Fruit fly (Drosophila melanogaster) whole organism, embryonic: ENCODE data around the gene gce.

Source experiments
- Abd-B ChIP-seq: fragments of 200-800 bp; sonication (Bioruptor generic); optimal IDR thresholded peaks from 2 replicates; lab custom pipeline; 2018; ENCODE audit warnings: missing biosample characterization, mild to moderate bottlenecking, missing genetic modification characterization, moderate library complexity
- Antp ChIP-seq: fragments of 200-800 bp; sonication (Bioruptor generic); optimal IDR thresholded peaks from 3 replicates; lab custom pipeline; 2016; ENCODE audit warnings: missing biosample characterization, missing genetic modification characterization
- BtbVII ChIP-seq: fragments of 200-800 bp; sonication (Bioruptor generic); optimal IDR thresholded peaks from 3 replicates; lab custom pipeline; 2017; ENCODE audit warnings: missing biosample characterization, mild to moderate bottlenecking, missing genetic modification characterization
- CG10431 ChIP-seq: fragments of 200-800 bp; sonication (Bioruptor generic); optimal IDR thresholded peaks from 3 replicates; lab custom pipeline; 2018; ENCODE audit warnings: missing biosample characterization, mild to moderate bottlenecking, missing genetic modification characterization
- CG12155 ChIP-seq: fragments of 200-800 bp; sonication (Bioruptor generic); optimal IDR thresholded peaks from 3 replicates; lab custom pipeline; 2016; ENCODE audit warnings: missing biosample characterization, missing genetic modification characterization
- CG12219 ChIP-seq: fragments of 200-800 bp; sonication (Bioruptor generic); optimal IDR thresholded peaks from 3 replicates; lab custom pipeline; 2018; ENCODE audit warnings: missing biosample characterization, mild to moderate bottlenecking, missing genetic modification characterization
- CG12391 ChIP-seq: fragments of 200-800 bp; sonication (Bioruptor generic); optimal IDR thresholded peaks from 3 replicates; lab custom pipeline; 2018; ENCODE audit warnings: missing biosample characterization, mild to moderate bottlenecking, missing genetic modification characterization, moderate library complexity
- CG15269 ChIP-seq: fragments of 200-800 bp; sonication (Bioruptor generic); optimal IDR thresholded peaks from 2 replicates; lab custom pipeline; 2018; ENCODE audit warnings: missing biosample characterization, mild to moderate bottlenecking, missing genetic modification characterization, moderate library complexity
- CG17359 ChIP-seq: fragments of 200-800 bp; sonication (Bioruptor generic); optimal IDR thresholded peaks from 3 replicates; lab custom pipeline; 2018; ENCODE audit warnings: missing biosample characterization, mild to moderate bottlenecking, missing genetic modification characterization, moderate library complexity
- CG17385 ChIP-seq: fragments of 200-800 bp; sonication (Bioruptor generic); optimal IDR thresholded peaks from 3 replicates; lab custom pipeline; 2018; ENCODE audit warnings: missing biosample characterization, mild to moderate bottlenecking, missing genetic modification characterization
- CG18262 ChIP-seq: fragments of 200-800 bp; optimal IDR thresholded peaks from 3 replicates; lab custom pipeline; 2019; ENCODE audit warnings: missing biosample characterization, mild to moderate bottlenecking, missing genetic modification characterization, moderate library complexity
- CG2120 ChIP-seq: fragments of 200-800 bp; sonication (Bioruptor generic); optimal IDR thresholded peaks from 3 replicates; lab custom pipeline; 2016; ENCODE audit warnings: missing biosample characterization, missing genetic modification characterization
- CG3281 ChIP-seq: fragments of 200-800 bp; sonication (Bioruptor generic); optimal IDR thresholded peaks from 3 replicates; lab custom pipeline; 2017; ENCODE audit warnings: missing biosample characterization, mild to moderate bottlenecking, missing genetic modification characterization
- CG3407 ChIP-seq: fragments of 200-800 bp; sonication (Bioruptor generic); optimal IDR thresholded peaks from 2 replicates; lab custom pipeline; 2018; ENCODE audit warnings: missing biosample characterization, mild to moderate bottlenecking, missing genetic modification characterization
- CG3726 ChIP-seq: fragments of 200-800 bp; sonication (Bioruptor generic); IDR thresholded peaks from 3 replicates; pipeline ENCODE4, ENCODE4 v1.3.6; 2022; ENCODE audit warnings: missing biosample characterization, missing genetic modification characterization
- CG4404 ChIP-seq: fragments of 200-800 bp; sonication (Bioruptor generic); IDR thresholded peaks from 2 replicates; pipeline ENCODE4 v1.3.6; 2022; ENCODE audit warnings: missing biosample characterization, missing genetic modification characterization
- CG4707 ChIP-seq: fragments of 200-800 bp; sonication (Bioruptor generic); optimal IDR thresholded peaks from 2 replicates; lab custom pipeline; 2018; ENCODE audit warnings: missing biosample characterization, mild to moderate bottlenecking, missing genetic modification characterization, moderate library complexity
- CG5180 ChIP-seq: fragments of 200-800 bp; sonication (Bioruptor generic); optimal IDR thresholded peaks from 3 replicates; lab custom pipeline; 2017; ENCODE audit warnings: missing biosample characterization, missing genetic modification characterization, mild to moderate bottlenecking, moderate library complexity, missing genetic modification reagents
- CG5245 ChIP-seq: fragments of 200-800 bp; sonication (Bioruptor generic); optimal IDR thresholded peaks from 3 replicates; lab custom pipeline; 2016; ENCODE audit warnings: missing biosample characterization, missing genetic modification characterization
- CG6689 ChIP-seq: fragments of 200-800 bp; sonication (Bioruptor generic); IDR thresholded peaks from 2 replicates; pipeline ENCODE4 v1.3.6; 2022; ENCODE audit warnings: missing biosample characterization, missing genetic modification characterization
- CG7786 ChIP-seq: fragments of 200-800 bp; sonication (Bioruptor generic); optimal IDR thresholded peaks from 2 replicates; lab custom pipeline; 2016; ENCODE audit warnings: missing biosample characterization, missing genetic modification characterization
- CG7839 ChIP-seq: fragments of 200-800 bp; sonication (Bioruptor generic); optimal IDR thresholded peaks from 3 replicates; lab custom pipeline; 2018; ENCODE audit warnings: missing biosample characterization, mild to moderate bottlenecking, missing genetic modification characterization, moderate library complexity
- CG8388 ChIP-seq: fragments of 200-800 bp; sonication (Bioruptor generic); optimal IDR thresholded peaks from 2 replicates; lab custom pipeline; 2019; ENCODE audit warnings: missing biosample characterization, mild to moderate bottlenecking, missing genetic modification characterization, moderate library complexity
- CG8944 ChIP-seq: fragments of 200-800 bp; sonication (Bioruptor generic); optimal IDR thresholded peaks from 3 replicates; lab custom pipeline; 2016; ENCODE audit warnings: missing biosample characterization, missing genetic modification characterization
- ERR ChIP-seq: fragments of 200-800 bp; sonication (Bioruptor generic); optimal IDR thresholded peaks from 2 replicates; lab custom pipeline; 2016; ENCODE audit warnings: missing biosample characterization, missing genetic modification characterization
- Jarid2 ChIP-seq: fragments of 200-800 bp; sonication (Bioruptor generic); optimal IDR thresholded peaks from 3 replicates; lab custom pipeline; 2017; ENCODE audit warnings: mild to moderate bottlenecking, missing biosample characterization, missing genetic modification reagents, missing genetic modification characterization
- Lpt ChIP-seq: fragments of >200 bp; optimal IDR thresholded peaks from 2 replicates; lab custom pipeline; 2018; ENCODE audit warnings: missing biosample characterization, missing genetic modification characterization
- Mes4 ChIP-seq: fragments of 200-800 bp; sonication (Bioruptor generic); optimal IDR thresholded peaks from 2 replicates; lab custom pipeline; 2016; ENCODE audit warnings: missing biosample characterization, missing genetic modification characterization
- Nf-YC ChIP-seq: fragments of 200-800 bp; optimal IDR thresholded peaks from 3 replicates; lab custom pipeline; 2019; ENCODE audit warnings: missing biosample characterization, mild to moderate bottlenecking, missing genetic modification characterization, moderate library complexity
- Oaz ChIP-seq: fragments of 200-800 bp; sonication (Bioruptor generic); IDR thresholded peaks from 2 replicates; pipeline ENCODE4 v1.3.6; 2022; ENCODE audit warnings: missing biosample characterization, missing genetic modification characterization
- Side ChIP-seq: fragments of 200-800 bp; sonication (Bioruptor generic); optimal IDR thresholded peaks from 2 replicates; lab custom pipeline; 2016; ENCODE audit warnings: missing biosample characterization, missing genetic modification characterization
- az2 ChIP-seq: fragments of 200-800 bp; sonication (Bioruptor generic); optimal IDR thresholded peaks from 3 replicates; lab custom pipeline; 2016; ENCODE audit warnings: missing biosample characterization, missing genetic modification characterization
- cg ChIP-seq: fragments of 200-800 bp; sonication (Bioruptor generic); optimal IDR thresholded peaks from 3 replicates; lab custom pipeline; 2019; ENCODE audit warnings: missing biosample characterization, mild to moderate bottlenecking, missing genetic modification characterization, moderate library complexity
- chinmo ChIP-seq: fragments of 200-800 bp; sonication (Bioruptor generic); IDR thresholded peaks from 4 replicates; pipeline ENCODE4 v1.3.6; 2022; ENCODE audit warnings: missing biosample characterization, missing genetic modification characterization; ENCODE audit not compliant: partially characterized antibody
- da ChIP-seq: fragments of 200-800 bp; sonication (Bioruptor generic); optimal IDR thresholded peaks from 2 replicates; lab custom pipeline; 2016; ENCODE audit warnings: missing biosample characterization, missing genetic modification characterization
- disco-r ChIP-seq: fragments of 200-800 bp; sonication (Bioruptor generic); optimal IDR thresholded peaks from 2 replicates; lab custom pipeline; 2016; ENCODE audit warnings: missing biosample characterization, missing genetic modification characterization
- emc ChIP-seq: fragments of 200-800 bp; sonication (Bioruptor generic); optimal IDR thresholded peaks from 2 replicates; lab custom pipeline; 2016; ENCODE audit warnings: missing biosample characterization, missing genetic modification characterization
- gcm2 ChIP-seq: fragments of 200-800 bp; sonication (Bioruptor generic); optimal IDR thresholded peaks from 2 replicates; lab custom pipeline; 2016; ENCODE audit warnings: missing biosample characterization, missing genetic modification characterization
- grau ChIP-seq: fragments of 200-800 bp; optimal IDR thresholded peaks from 3 replicates; lab custom pipeline; 2019; ENCODE audit warnings: missing biosample characterization, mild to moderate bottlenecking, missing genetic modification characterization, moderate library complexity
- h ChIP-seq: fragments of >200 bp; optimal IDR thresholded peaks from 2 replicates; lab custom pipeline; 2017
- insv ChIP-seq, 2 experiments: fragments of 200-800 bp; sonication (Bioruptor generic); optimal IDR thresholded peaks; 3 replicates each; lab custom pipeline; 2016 to 2018; ENCODE audit warnings: missing biosample characterization in 2 of 2, missing genetic modification characterization in 2 of 2
- org-1 ChIP-seq: fragments of 200-800 bp; sonication (Bioruptor generic); optimal IDR thresholded peaks from 2 replicates; lab custom pipeline; 2017; ENCODE audit warnings: missing biosample characterization, missing genetic modification characterization
- pho ChIP-seq: fragments of 200-800 bp; sonication (Bioruptor generic); optimal IDR thresholded peaks from 2 replicates; lab custom pipeline; 2016; ENCODE audit warnings: missing biosample characterization, missing genetic modification characterization
- run ChIP-seq: fragments of 200-800 bp; sonication (Bioruptor generic); optimal IDR thresholded peaks from 3 replicates; lab custom pipeline; 2018; ENCODE audit warnings: missing biosample characterization, mild to moderate bottlenecking, missing genetic modification characterization
- sens-2 ChIP-seq: fragments of 200-800 bp; sonication (Bioruptor generic); IDR thresholded peaks from 2 replicates; pipeline ENCODE4 v1.3.6; 2022; ENCODE audit warnings: missing biosample characterization, missing genetic modification characterization
- slp2 ChIP-seq: fragments of 200-800 bp; sonication (Bioruptor generic); optimal IDR thresholded peaks from 2 replicates; lab custom pipeline; 2016; ENCODE audit warnings: missing biosample characterization, missing genetic modification characterization
- so ChIP-seq: fragments of 200-800 bp; sonication (Bioruptor generic); IDR thresholded peaks from 3 replicates; pipeline ENCODE4 v1.3.6; 2022; ENCODE audit warnings: missing biosample characterization, missing genetic modification characterization
- tna ChIP-seq: fragments of 200-800 bp; sonication (Bioruptor generic); IDR thresholded peaks from 2 replicates; pipeline ENCODE4 v1.3.6; 2022; ENCODE audit warnings: missing biosample characterization, missing genetic modification characterization; ENCODE audit not compliant: partially characterized antibody
- unpg ChIP-seq: fragments of 200-800 bp; sonication (Bioruptor generic); optimal IDR thresholded peaks from 3 replicates; lab custom pipeline; 2018; ENCODE audit warnings: missing biosample characterization, mild to moderate bottlenecking, missing genetic modification characterization, moderate library complexity
- yki ChIP-seq: fragments of >200 bp; optimal IDR thresholded peaks from 3 replicates; lab custom pipeline; 2018

gce gene

DNA sequence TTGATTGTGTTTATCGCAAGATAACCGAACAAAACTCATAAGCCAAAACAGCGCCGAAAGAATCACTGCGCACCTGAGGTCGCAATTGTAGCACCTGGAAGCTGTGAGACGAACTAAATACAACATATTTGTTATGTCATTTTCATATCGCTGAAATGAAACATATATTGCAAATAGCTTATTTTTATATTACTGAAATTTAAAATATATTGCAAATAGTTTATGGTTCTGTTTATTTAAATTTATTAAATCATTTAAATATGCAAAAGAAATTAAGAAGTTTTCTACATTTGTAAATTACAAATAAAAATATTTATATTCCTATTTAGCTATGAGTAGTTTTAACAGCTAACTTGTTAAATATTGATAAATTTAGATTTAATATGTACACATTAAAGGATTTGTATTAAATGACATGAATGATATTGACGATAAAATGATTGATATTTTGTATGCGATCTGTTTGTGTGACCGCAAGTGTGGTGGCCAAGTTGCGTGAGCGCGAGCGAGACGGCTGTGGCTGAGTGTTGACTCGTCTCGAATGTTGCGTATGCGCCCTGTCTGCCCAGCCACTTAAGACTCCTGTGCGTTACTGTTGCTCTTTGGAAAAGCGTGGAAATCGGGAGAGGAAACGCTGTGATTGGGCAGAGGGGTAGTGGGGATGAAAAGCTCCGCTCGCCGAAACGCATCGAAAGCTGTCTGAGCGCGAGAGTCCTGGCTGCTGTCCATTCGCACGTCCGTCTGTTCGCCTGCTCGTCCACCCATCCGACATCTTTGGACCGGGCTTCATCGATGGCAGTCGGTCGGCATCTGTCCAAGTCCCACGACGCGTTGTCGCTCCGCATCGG lies at the start of gene gce (continued):
- TF ChIP-seq CG7786 (GFP tag; lab: Kevin White, UChicago) (no peak), Side (GFP tag; lab: Kevin White, UChicago) (no peak), so (GFP tag; lab: Robert Waterston, UW) (no peak), CG12391 (peak; percentile 66), CG6689 (0 out of 2 replicates have a peak, but pooled peaks have one; percentile 41), grau (peak; percentile 77), CG2120 (GFP tag; lab: Kevin White, UChicago) (peak; percentile 50), Lpt (GFP tag; lab: Kevin White, UChicago) (no peak), CG15269 (peak; percentile 78), slp2 (no peak), CG18262 (tag; lab: Kevin White, UChicago) (peak; percentile 73), CG4707 (GFP tag; lab: Kevin White, UChicago) (no peak), cg (GFP tag; lab: Kevin White, UChicago) (no peak), sens-2 (no peak), CG12219 (GFP tag; lab: Kevin White, UChicago) (no peak), emc (GFP tag; lab: Kevin White, UChicago) (no peak), CG8388 (GFP tag; lab: Kevin White, UChicago) (peak; percentile 18), CG10431 (GFP tag; lab: Kevin White, UChicago) (no peak), ERR (GFP tag; lab: Kevin White, UChicago) (no peak), org-1 (GFP tag; lab: Kevin White, UChicago) (peak; percentile 47), CG3407 (GFP tag; lab: Kevin White, UChicago) (no peak), az2 (GFP tag; lab: Kevin White, UChicago) (no peak), yki (lab: Kevin White, UChicago) (no peak), insv (GFP tag; optimal IDR thresholded peaks at IDR 0.05; lab: Kevin White, UChicago) (no peak), CG5180 (GFP tag; lab: Kevin White, UChicago) (peak; percentile 13), Jarid2 (GFP tag; lab: Kevin White, UChicago) (peak; percentile 19), tna (GFP tag; lab: Robert Waterston, UW) (no peak), chinmo (0 out of 4 replicates have a peak, but pooled peaks have one; percentile 44), pho (GFP tag; lab: Kevin White, UChicago) (no peak), Oaz (GFP tag; lab: Robert Waterston, UW) (no peak), CG12155 (GFP tag; lab: Kevin White, UChicago) (no peak), run (tag; lab: Kevin White, UChicago) (peak; percentile 5), BtbVII (GFP tag; lab: Kevin White, UChicago) (peak; percentile 47), CG8944 (GFP tag; lab: Kevin White, UChicago) (no peak), CG17359 (tag; lab: Kevin White, UChicago) (no peak), CG17385 (GFP tag; lab: Kevin White, UChicago) (peak; percentile 65), CG7839 (tag; lab: Kevin White, UChicago) (peak; percentile 75), Antp (no peak), CG3726 (no peak), Mes4 (GFP tag; lab: Kevin White, UChicago) (no peak), unpg (GFP tag; lab: Kevin White, UChicago) (peak; percentile 35), da (GFP tag; lab: Kevin White, UChicago) (no peak), h (lab: Kevin White, UChicago) (no peak), CG3281 (GFP tag; lab: Kevin White, UChicago) (peak; percentile 74), Abd-B (GFP tag; lab: Kevin White, UChicago) (no peak), disco-r (GFP tag; lab: Kevin White, UChicago) (no peak), CG4404 (no peak), gcm2 (GFP tag; lab: Kevin White, UChicago) (no peak), CG5245 (GFP tag; lab: Kevin White, UChicago) (no peak), Nf-YC (tag; lab: Kevin White, UChicago) (peak; percentile 60)
